Worm (Caenorhabditis elegans) whole organism, midembryonic: ENCODE measurements around the gene ZK742.4.
A peak's percentile ranks its signal among the peaks of the same experiment; 100 is the strongest.

Source experiments
- T22C8.4 ChIP-seq: fragments of 200-800 bp; sonication (Bioruptor generic); IDR thresholded peaks from 2 replicates; pipeline ENCODE4 v1.3.6; 2022; ENCODE audit warnings: missing genetic modification characterization, missing compliant biosample characterization
- cog-1 ChIP-seq: sonication (generic microtip); optimal IDR thresholded peaks from 2 replicates; lab custom pipeline; 2016; ENCODE audit warnings: missing genetic modification characterization, missing compliant biosample characterization
- flt-1 ChIP-seq: fragments of 200-800 bp; sonication (Bioruptor generic); IDR thresholded peaks from 2 replicates; pipeline ENCODE4 v1.3.6; 2022; ENCODE audit warnings: missing genetic modification characterization, missing compliant biosample characterization
- klf-2 ChIP-seq: fragments of 200-800 bp; sonication (Bioruptor generic); conservative IDR thresholded peaks from 2 replicates; pipeline ENCODE4 v1.3.6; 2022; ENCODE audit warnings: missing genetic modification reagents, missing genetic modification characterization, missing compliant biosample characterization
- med-1 ChIP-seq: sonication (generic microtip); optimal IDR thresholded peaks from 2 replicates; lab custom pipeline; 2017; ENCODE audit warnings: missing genetic modification characterization, mild to moderate bottlenecking, missing compliant biosample characterization, antibody characterized with exemption, missing genetic modification reagents; ENCODE audit not compliant: insufficient read depth
- ref-1 ChIP-seq: fragments of 200-800 bp; sonication (Bioruptor generic); conservative IDR thresholded peaks from 2 replicates; pipeline ENCODE4 v1.3.6; 2022; ENCODE audit warnings: missing genetic modification reagents, missing genetic modification characterization, missing compliant biosample characterization
- tab-1 ChIP-seq: fragments of 200-800 bp; sonication (Bioruptor generic); IDR thresholded peaks from 2 replicates; pipeline ENCODE4 v1.3.6; 2022; ENCODE audit warnings: missing genetic modification characterization, missing compliant biosample characterization
- ztf-23 ChIP-seq: fragments of 200-800 bp; sonication (Bioruptor generic); IDR thresholded peaks from 2 replicates; pipeline ENCODE4 v1.3.6; 2022; ENCODE audit warnings: missing genetic modification reagents, missing genetic modification characterization, missing compliant biosample characterization
- ztf-29 ChIP-seq: fragments of 200-800 bp; sonication (Bioruptor generic); IDR thresholded peaks from 2 replicates; pipeline ENCODE4 v1.3.6; 2022; ENCODE audit warnings: missing genetic modification reagents, missing genetic modification characterization, missing compliant biosample characterization

The ZK742.4 gene

ce11 chrV:7804064-7804800 is 7.4 kb downstream of the ZK742.4 start, which contains the start of gene uvs-1:
Gene uvs-1, minus strand, starts transcription at chrV:7804208.
- TF ChIP-seq flt-1 (GFP tag; lab: Robert Waterston, UW) = no peak
- TF ChIP-seq med-1 (GFP tag; lab: Kevin White, UChicago) = no peak
- no peak for TF ChIP-seq ref-1 (GFP tag; lab: Robert Waterston, UW)
- no peak for TF ChIP-seq cog-1 (tag; lab: Kevin White, UChicago)
- TF ChIP-seq ztf-23 (GFP tag; lab: Robert Waterston, UW) = no peak
- TF ChIP-seq T22C8.4 (GFP tag; lab: Robert Waterston, UW) = 0 out of 2 replicates have a peak, but pooled peaks have one; percentile 33

ce11 chrV:7803563-7803962 is 8.0 kb downstream of the ZK742.4 start:
- TF ChIP-seq ztf-23 (GFP tag; lab: Robert Waterston, UW) (no peak), ref-1 (GFP tag; lab: Robert Waterston, UW) (no peak), tab-1 (GFP tag; lab: Robert Waterston, UW) (no peak), klf-2 (GFP tag; lab: Robert Waterston, UW) (no peak), flt-1 (GFP tag; lab: Robert Waterston, UW) (no peak), ztf-29 (GFP tag; lab: Robert Waterston, UW) (no peak), T22C8.4 (GFP tag; lab: Robert Waterston, UW) (no peak)

- TF ChIP-seq klf-2 (GFP tag; lab: Robert Waterston, UW) (no peak), ztf-23 (GFP tag; lab: Robert Waterston, UW) (no peak), med-1 (GFP tag; lab: Kevin White, UChicago) (no peak), T22C8.4 (GFP tag; lab: Robert Waterston, UW) (no peak), ref-1 (GFP tag; lab: Robert Waterston, UW) (no peak), tab-1 (GFP tag; lab: Robert Waterston, UW) (no peak), flt-1 (GFP tag; lab: Robert Waterston, UW) (no peak)
These were observed 13.5 kb downstream of the ZK742.4 start, which contains the start of gene ZK742.7 for ce11 chrV:7798079-7798478. Gene ZK742.7, plus strand, starts transcription at chrV:7798379.

ce11 chrV:7793067-7793466 is 18.5 kb downstream of the ZK742.4 start, which contains the start of gene flp-21:
Gene flp-21, plus strand, starts transcription at chrV:7793367.
- no peak for TF ChIP-seq tab-1 (GFP tag; lab: Robert Waterston, UW)
- no peak for TF ChIP-seq ref-1 (GFP tag; lab: Robert Waterston, UW)
- no peak for TF ChIP-seq ztf-23 (GFP tag; lab: Robert Waterston, UW)
- no peak for TF ChIP-seq T22C8.4 (GFP tag; lab: Robert Waterston, UW)
- TF ChIP-seq cog-1 (tag; lab: Kevin White, UChicago) = no peak
- no peak for TF ChIP-seq klf-2 (GFP tag; lab: Robert Waterston, UW)
- no peak for TF ChIP-seq flt-1 (GFP tag; lab: Robert Waterston, UW)
- TF ChIP-seq ztf-29 (GFP tag; lab: Robert Waterston, UW) = no peak
- no peak for TF ChIP-seq med-1 (GFP tag; lab: Kevin White, UChicago)

ce11 chrV:7786639-7787038 is 25.0 kb downstream of the ZK742.4 start:
- no peak for TF ChIP-seq flt-1 (GFP tag; lab: Robert Waterston, UW)
- no peak for TF ChIP-seq ztf-23 (GFP tag; lab: Robert Waterston, UW)
- no peak for TF ChIP-seq ref-1 (GFP tag; lab: Robert Waterston, UW)
- no peak for TF ChIP-seq T22C8.4 (GFP tag; lab: Robert Waterston, UW)
- no peak for TF ChIP-seq cog-1 (tag; lab: Kevin White, UChicago)

- TF ChIP-seq ztf-29 (GFP tag; lab: Robert Waterston, UW) = no peak
- no peak for TF ChIP-seq cog-1 (tag; lab: Kevin White, UChicago)
- TF ChIP-seq tab-1 (GFP tag; lab: Robert Waterston, UW) = no peak
- no peak for TF ChIP-seq ref-1 (GFP tag; lab: Robert Waterston, UW)
These were observed 25.7 kb downstream of the ZK742.4 start for ce11 chrV:7785885-7786284.

- TF ChIP-seq klf-2 (GFP tag; lab: Robert Waterston, UW) = no peak
These were observed 26.5 kb downstream of the ZK742.4 start, which contains the start of gene C26F1.1 for ce11 chrV:7785117-7785516. Gene C26F1.1, plus strand, starts transcription at chrV:7785417.

- TF ChIP-seq ztf-23 (GFP tag; lab: Robert Waterston, UW) (no peak), tab-1 (GFP tag; lab: Robert Waterston, UW) (no peak), klf-2 (GFP tag; lab: Robert Waterston, UW) (no peak), med-1 (GFP tag; lab: Kevin White, UChicago) (no peak), ztf-29 (GFP tag; lab: Robert Waterston, UW) (no peak), ref-1 (GFP tag; lab: Robert Waterston, UW) (no peak), T22C8.4 (GFP tag; lab: Robert Waterston, UW) (no peak), flt-1 (GFP tag; lab: Robert Waterston, UW) (no peak), cog-1 (tag; lab: Kevin White, UChicago) (no peak)
These were observed 30.1 kb downstream of the ZK742.4 start, which contains the start of gene cyp-32A1 for ce11 chrV:7781511-7781910. Gene cyp-32A1, plus strand, starts transcription at chrV:7781811.

ce11 chrV:7778999-7779398 is 32.6 kb downstream of the ZK742.4 start:
- TF ChIP-seq ref-1 (GFP tag; lab: Robert Waterston, UW) (no peak), flt-1 (GFP tag; lab: Robert Waterston, UW) (no peak), T22C8.4 (GFP tag; lab: Robert Waterston, UW) (no peak)

- TF ChIP-seq ztf-29 (GFP tag; lab: Robert Waterston, UW) = no peak
- TF ChIP-seq klf-2 (GFP tag; lab: Robert Waterston, UW) = no peak
- TF ChIP-seq ztf-23 (GFP tag; lab: Robert Waterston, UW) = no peak
- TF ChIP-seq med-1 (GFP tag; lab: Kevin White, UChicago) = no peak
- no peak for TF ChIP-seq cog-1 (tag; lab: Kevin White, UChicago)
- TF ChIP-seq tab-1 (GFP tag; lab: Robert Waterston, UW) = no peak
- no peak for TF ChIP-seq ref-1 (GFP tag; lab: Robert Waterston, UW)
- no peak for TF ChIP-seq T22C8.4 (GFP tag; lab: Robert Waterston, UW)
- TF ChIP-seq flt-1 (GFP tag; lab: Robert Waterston, UW) = no peak
These were observed 34.5 kb downstream of the ZK742.4 start, which contains the start of gene C26F1.3 for ce11 chrV:7777098-7777497. Gene C26F1.3, plus strand, starts transcription at chrV:7777300.
